Fruit fly (Drosophila melanogaster): ENCODE results near the gene Nufip.

DNA sequence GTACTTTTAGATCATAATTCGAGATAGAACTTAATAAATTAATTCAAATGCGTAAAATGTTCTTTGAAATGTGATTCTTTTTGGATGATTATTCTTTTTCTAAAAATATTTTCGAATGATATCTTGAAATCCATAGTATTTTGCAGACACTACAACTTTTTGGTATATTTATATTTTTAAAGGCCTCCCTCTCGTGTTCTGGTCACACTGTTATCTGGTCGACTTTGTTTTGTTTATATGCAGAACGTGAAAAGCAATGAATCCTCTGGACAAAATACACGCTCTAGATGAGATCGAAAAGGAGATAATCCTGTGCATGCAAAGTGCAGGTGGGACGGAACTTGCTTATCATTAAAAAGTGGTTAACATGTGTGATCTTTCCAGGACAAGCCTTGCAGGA is 2.5 kb downstream of the Nufip start, which contains the start of gene MED11:
- no peak for TF ChIP-seq maf-S (GFP tag; optimal IDR thresholded peaks at IDR 0.05)
- no peak for TF ChIP-seq CG3281 (GFP tag; optimal IDR thresholded peaks at IDR 0.05)
- no peak for TF ChIP-seq peb (GFP tag; IDR thresholded peaks at IDR 0.05)
- TF ChIP-seq CG34224 (GFP tag; IDR thresholded peaks at IDR 0.05; ENCODE audit: partially characterized antibody), result no peak
- TF ChIP-seq CG8478 (optimal IDR thresholded peaks at IDR 0.05), result no peak
- no peak for TF ChIP-seq eve (GFP tag; optimal IDR thresholded peaks at IDR 0.05)

Measured in whole organism, embryonic.